Worm (Caenorhabditis elegans) whole organism, young adult: ENCODE data around the gene B0563.7.

Source experiments
- B0019.2 ChIP-seq: fragments of 200-800 bp; sonication (Bioruptor generic); conservative IDR thresholded peaks from 2 replicates; pipeline ENCODE4 v1.3.6; 2022; ENCODE audit warnings: missing genetic modification reagents, missing genetic modification characterization, missing compliant biosample characterization
- B0035.1 ChIP-seq: sonication (generic microtip); optimal IDR thresholded peaks from 2 replicates; lab custom pipeline; 2016; ENCODE audit warnings: missing genetic modification characterization, mild to moderate bottlenecking, missing compliant biosample characterization, missing genotype, missing genetic modification reagents
- D2030.7 ChIP-seq: fragments of 200-800 bp; sonication (Bioruptor generic); IDR thresholded peaks from 2 replicates; pipeline ENCODE4 v1.3.6; 2022; ENCODE audit warnings: missing genetic modification reagents, missing genetic modification characterization, missing compliant biosample characterization
- F33H1.4 ChIP-seq: fragments of 200-800 bp; sonication (Bioruptor generic); IDR thresholded peaks from 2 replicates; pipeline ENCODE4 v1.3.6; 2022; ENCODE audit warnings: missing genetic modification reagents, missing genetic modification characterization, missing compliant biosample characterization
- F52B5.7 ChIP-seq: sonication (generic microtip); optimal IDR thresholded peaks from 2 replicates; lab custom pipeline; 2016; ENCODE audit warnings: mild to moderate bottlenecking, missing genetic modification characterization, missing compliant biosample characterization
- F57A8.1 ChIP-seq: fragments of 200-800 bp; sonication (Bioruptor generic); optimal IDR thresholded peaks from 2 replicates; lab custom pipeline; 2018; ENCODE audit warnings: mild to moderate bottlenecking, missing genetic modification characterization, moderate library complexity, missing compliant biosample characterization
- F57C9.4 ChIP-seq: sonication (generic microtip); optimal IDR thresholded peaks from 2 replicates; lab custom pipeline; 2017; ENCODE audit warnings: mild to moderate bottlenecking, missing genetic modification characterization, missing compliant biosample characterization
- Y79H2A.3 ChIP-seq: fragments of 200-800 bp; sonication (Bioruptor generic); conservative IDR thresholded peaks from 2 replicates; pipeline ENCODE4 v1.3.6; 2022; ENCODE audit warnings: missing genetic modification reagents, missing genetic modification characterization, missing compliant biosample characterization
- aptf-2 ChIP-seq: fragments of 200-800 bp; sonication (Bioruptor generic); conservative IDR thresholded peaks from 2 replicates; pipeline ENCODE4 v1.3.6; 2022; ENCODE audit warnings: missing genetic modification reagents, missing genetic modification characterization, missing compliant biosample characterization
- attf-3 ChIP-seq: fragments of 200-800 bp; sonication (Bioruptor generic); conservative IDR thresholded peaks from 2 replicates; pipeline ENCODE4 v1.3.6; 2022; ENCODE audit warnings: missing genetic modification reagents, missing genetic modification characterization, missing compliant biosample characterization
- bed-2 ChIP-seq: fragments of 200-800 bp; sonication (Bioruptor generic); IDR thresholded peaks from 2 replicates; pipeline ENCODE4 v1.3.6; 2022; ENCODE audit warnings: missing genetic modification reagents, missing genetic modification characterization, missing compliant biosample characterization
- cebp-2 ChIP-seq: fragments of 200-800 bp; sonication (Bioruptor generic); IDR thresholded peaks from 2 replicates; pipeline ENCODE4 v1.3.6; 2022; ENCODE audit warnings: missing genetic modification characterization, missing compliant biosample characterization
- ceh-91 ChIP-seq: fragments of 200-800 bp; sonication (Bioruptor generic); IDR thresholded peaks from 2 replicates; pipeline ENCODE4 v1.3.6; 2022; ENCODE audit warnings: missing genetic modification reagents, missing genetic modification characterization, missing compliant biosample characterization
- chd-7 ChIP-seq: sonication (generic microtip); optimal IDR thresholded peaks from 2 replicates; lab custom pipeline; 2016; ENCODE audit warnings: mild to moderate bottlenecking, missing genetic modification characterization, moderate library complexity, missing compliant biosample characterization
- efl-1 ChIP-seq: fragments of 150-350 bp; optimal IDR thresholded peaks from 2 replicates; lab custom pipeline; 2014; ENCODE audit warnings: missing biosample characterization, missing genetic modification reagents, missing genetic modification characterization
- egrh-3 ChIP-seq: fragments of 200-800 bp; sonication (Bioruptor generic); IDR thresholded peaks from 2 replicates; pipeline ENCODE4 v1.3.6; 2022; ENCODE audit warnings: missing genetic modification reagents, missing genetic modification characterization, missing compliant biosample characterization
- ekl-4 ChIP-seq: fragments of 200-800 bp; sonication (Bioruptor generic); IDR thresholded peaks from 2 replicates; pipeline ENCODE4 v1.3.6; 2022; ENCODE audit warnings: missing genetic modification reagents, missing genetic modification characterization, missing compliant biosample characterization
- fkh-3 ChIP-seq: sonication (generic microtip); optimal IDR thresholded peaks from 2 replicates; lab custom pipeline; 2016; ENCODE audit warnings: mild to moderate bottlenecking, missing genetic modification characterization, missing compliant biosample characterization
- hmg-1.2 ChIP-seq: fragments of 200-800 bp; sonication (Bioruptor generic); IDR thresholded peaks from 2 replicates; pipeline ENCODE4 v1.3.6; 2022; ENCODE audit warnings: missing genetic modification reagents, missing genetic modification characterization, missing compliant biosample characterization
- hsf-1 ChIP-seq: fragments of 200-800 bp; sonication (Bioruptor generic); IDR thresholded peaks from 2 replicates; pipeline ENCODE4 v1.3.6; 2022; ENCODE audit warnings: missing genetic modification reagents, missing genetic modification characterization, missing compliant biosample characterization
- let-607 ChIP-seq, 2 experiments: fragments of 200-800 bp in 1 of 2; sonication (Bioruptor generic) in 1 of 2; sonication (generic microtip) in 1 of 2; optimal IDR thresholded peaks; 2 replicates each; lab custom pipeline; 2016 to 2018; ENCODE audit warnings: mild to moderate bottlenecking in 2 of 2, missing compliant biosample characterization in 2 of 2, missing genetic modification characterization in 2 of 2, moderate library complexity in 2 of 2, missing genotype in 1 of 2
- lin-40 ChIP-seq: sonication (generic microtip); optimal IDR thresholded peaks from 2 replicates; lab custom pipeline; 2016; ENCODE audit warnings: missing genetic modification characterization, mild to moderate bottlenecking, missing compliant biosample characterization, missing genotype, missing genetic modification reagents
- lin-54 ChIP-seq: fragments of 200-800 bp; sonication (Bioruptor generic); optimal IDR thresholded peaks from 2 replicates; lab custom pipeline; 2018; ENCODE audit warnings: mild to moderate bottlenecking, missing genetic modification characterization, missing compliant biosample characterization
- lsl-1 ChIP-seq: fragments of 200-800 bp; sonication (Bioruptor generic); optimal IDR thresholded peaks from 2 replicates; lab custom pipeline; 2018; ENCODE audit warnings: mild to moderate bottlenecking, missing genetic modification characterization, moderate library complexity, missing compliant biosample characterization
- madf-10 ChIP-seq: sonication (generic microtip); optimal IDR thresholded peaks from 2 replicates; lab custom pipeline; 2016; ENCODE audit warnings: mild to moderate bottlenecking, missing genetic modification characterization, missing compliant biosample characterization
- madf-6 ChIP-seq: fragments of 200-800 bp; sonication (Bioruptor generic); IDR thresholded peaks from 2 replicates; pipeline ENCODE4 v1.3.6; 2022; ENCODE audit warnings: missing genetic modification reagents, missing genetic modification characterization, missing compliant biosample characterization
- madf-8 ChIP-seq: fragments of 200-800 bp; sonication (Bioruptor generic); conservative IDR thresholded peaks from 2 replicates; pipeline ENCODE4 v1.3.6; 2022; ENCODE audit warnings: missing genetic modification reagents, missing genetic modification characterization, missing compliant biosample characterization
- mxl-1 ChIP-seq: sonication (generic microtip); optimal IDR thresholded peaks from 2 replicates; lab custom pipeline; 2016; ENCODE audit warnings: missing genetic modification characterization, missing compliant biosample characterization
- nfya-1 ChIP-seq: sonication (generic microtip); optimal IDR thresholded peaks from 2 replicates; lab custom pipeline; 2017; ENCODE audit warnings: antibody characterized with exemption, missing compliant biosample characterization, missing genetic modification characterization, borderline replicate concordance; ENCODE audit not compliant: insufficient read depth
- nhr-179 ChIP-seq: sonication (generic microtip); optimal IDR thresholded peaks from 2 replicates; lab custom pipeline; 2016; ENCODE audit warnings: mild to moderate bottlenecking, missing genetic modification characterization, missing compliant biosample characterization
- rec-8 ChIP-seq, 2 experiments: sonication (generic microtip); optimal IDR thresholded peaks; 2 replicates each; lab custom pipeline; 2016; ENCODE audit warnings: mild to moderate bottlenecking in 2 of 2, missing genetic modification characterization in 2 of 2, missing genetic modification reagents in 2 of 2, missing genotype in 2 of 2, missing biosample characterization in 1 of 2, missing compliant biosample characterization in 1 of 2, moderate library complexity in 1 of 2
- snpc-1.1 ChIP-seq: sonication (generic microtip); optimal IDR thresholded peaks from 2 replicates; lab custom pipeline; 2017; ENCODE audit warnings: missing genetic modification characterization, mild to moderate bottlenecking, missing compliant biosample characterization, antibody characterized with exemption, moderate library complexity, missing genotype, missing genetic modification reagents; ENCODE audit not compliant: insufficient read depth
- snpc-1.3 ChIP-seq: sonication (generic microtip); optimal IDR thresholded peaks from 2 replicates; lab custom pipeline; 2017; ENCODE audit warnings: missing genetic modification characterization, mild to moderate bottlenecking, missing compliant biosample characterization, antibody characterized with exemption, moderate library complexity, missing genotype, missing genetic modification reagents; ENCODE audit not compliant: insufficient read depth
- snpc-3.4 ChIP-seq: sonication (generic microtip); optimal IDR thresholded peaks from 2 replicates; lab custom pipeline; 2017; ENCODE audit warnings: missing genetic modification characterization, mild to moderate bottlenecking, missing compliant biosample characterization, antibody characterized with exemption, moderate library complexity, missing genotype, missing genetic modification reagents
- somi-1 ChIP-seq: fragments of 200-800 bp; sonication (Bioruptor generic); optimal IDR thresholded peaks from 2 replicates; lab custom pipeline; 2018; ENCODE audit warnings: mild to moderate bottlenecking, missing genetic modification characterization, missing compliant biosample characterization
- sptf-2 ChIP-seq: fragments of 200-800 bp; sonication (Bioruptor generic); optimal IDR thresholded peaks from 2 replicates; lab custom pipeline; 2018; ENCODE audit warnings: mild to moderate bottlenecking, missing genetic modification characterization, missing compliant biosample characterization
- xnd-1 ChIP-seq: sonication (generic microtip); optimal IDR thresholded peaks from 2 replicates; lab custom pipeline; 2016; ENCODE audit warnings: missing genotype, missing genetic modification reagents, missing genetic modification characterization, missing compliant biosample characterization
- ztf-18 ChIP-seq: sonication (generic microtip); optimal IDR thresholded peaks from 2 replicates; lab custom pipeline; 2016; ENCODE audit warnings: missing genotype, mild to moderate bottlenecking, missing genetic modification characterization, missing compliant biosample characterization
- ztf-25 ChIP-seq: fragments of 200-800 bp; sonication (Bioruptor generic); IDR thresholded peaks from 2 replicates; pipeline ENCODE4 v1.3.6; 2022; ENCODE audit warnings: missing genetic modification reagents, missing genetic modification characterization, missing compliant biosample characterization
- ztf-26 ChIP-seq: sonication (generic microtip); optimal IDR thresholded peaks from 2 replicates; lab custom pipeline; 2017; ENCODE audit warnings: missing genetic modification characterization, missing compliant biosample characterization
- ztf-28 ChIP-seq: fragments of 200-800 bp; sonication (Bioruptor generic); IDR thresholded peaks from 2 replicates; pipeline ENCODE4 v1.3.6; 2022; ENCODE audit warnings: missing genetic modification reagents, missing genetic modification characterization, missing compliant biosample characterization

B0563.7 gene

DNA sequence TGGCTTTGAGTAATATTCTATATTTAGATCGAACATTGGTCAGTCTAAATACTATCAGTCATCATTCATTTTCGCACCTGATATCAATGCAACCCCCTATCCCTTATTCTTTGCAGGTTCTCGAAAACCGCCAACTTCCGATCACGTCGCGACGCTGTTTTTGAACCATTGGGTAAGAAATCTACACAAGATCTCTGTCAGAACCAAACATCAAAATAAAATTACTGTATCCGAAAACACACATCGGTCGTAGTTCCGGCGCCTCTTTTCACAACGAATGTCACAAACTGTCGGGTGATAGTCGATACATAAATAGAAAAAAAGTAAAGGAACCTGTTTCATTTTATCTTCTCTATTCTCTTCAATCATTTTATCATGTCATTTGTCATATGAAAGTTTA is 7.2 kb downstream of the B0563.7 start:
- TF ChIP-seq ztf-26 (tag; lab: Kevin White, UChicago) (peak; percentile 70), chd-7 (peak; percentile 15), lin-40 (tag; lab: Kevin White, UChicago) (peak; percentile 64), nhr-179 (tag; lab: Kevin White, UChicago) (no peak), Y79H2A.3 (GFP tag; lab: Robert Waterston, UW) (no peak), somi-1 (peak; percentile 61), snpc-1.1 (tag; lab: Kevin White, UChicago) (no peak)

DNA sequence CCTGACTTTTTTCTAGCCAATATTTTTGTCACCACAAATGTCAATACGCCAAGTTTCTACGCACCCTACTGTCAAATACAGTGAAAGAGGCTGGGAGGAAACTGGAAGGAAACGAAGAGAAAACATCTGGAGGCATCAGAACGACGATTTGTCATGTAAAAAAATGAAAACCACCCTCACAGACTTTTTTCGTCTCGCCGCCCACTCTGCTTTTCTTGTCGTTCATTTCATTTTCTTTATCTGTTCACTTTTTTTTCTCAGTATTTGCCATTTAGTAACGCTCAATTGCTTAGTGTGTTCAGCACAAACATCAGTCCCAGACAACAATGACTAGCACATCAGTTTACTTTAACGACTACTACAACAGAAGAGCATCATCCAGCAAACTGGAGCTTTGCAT is 8.3 kb downstream of the B0563.7 start, which contains the start of gene B0563.5:
B0563.5 (plus strand) TSS at position 301 of the 400 bp plus-strand sequence.
- TF ChIP-seq lsl-1 (GFP tag; lab: Kevin White, UChicago), result no peak
- TF ChIP-seq snpc-3.4 (tag; lab: Kevin White, UChicago), result no peak
- TF ChIP-seq F33H1.4 (GFP tag; lab: Robert Waterston, UW), result no peak
- TF ChIP-seq B0019.2 (GFP tag; lab: Robert Waterston, UW), result no peak

DNA sequence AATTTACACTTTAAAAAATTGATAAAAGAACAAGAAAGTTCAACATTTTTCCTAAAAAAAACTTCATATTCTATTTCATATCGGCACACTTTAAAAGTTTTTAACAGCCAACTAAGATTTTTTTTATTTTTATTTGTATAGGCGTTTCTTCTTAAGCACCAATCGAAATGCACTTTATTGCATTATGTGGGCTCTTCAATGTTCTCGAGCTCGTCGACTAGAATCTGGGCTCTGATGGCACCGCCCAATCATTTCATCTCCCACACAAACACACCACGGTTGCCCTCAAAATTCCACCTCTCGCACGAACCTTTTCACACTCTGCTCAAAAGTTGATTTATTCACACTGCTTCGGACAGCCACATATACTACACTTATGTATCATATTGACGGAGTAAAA is 16.7 kb downstream of the B0563.7 start, which contains the start of gene B0563.6:
B0563.6 (plus strand) TSS at position 301 of the 400 bp plus-strand sequence.
- TF ChIP-seq rec-8 (tag; optimal IDR thresholded peaks at IDR 0.05; lab: Kevin White, UChicago) (no peak), F57C9.4 (tag; lab: Kevin White, UChicago) (no peak), B0035.1 (tag; lab: Kevin White, UChicago) (no peak), mxl-1 (tag; lab: Kevin White, UChicago) (no peak), D2030.7 (GFP tag; lab: Robert Waterston, UW) (no peak)

DNA sequence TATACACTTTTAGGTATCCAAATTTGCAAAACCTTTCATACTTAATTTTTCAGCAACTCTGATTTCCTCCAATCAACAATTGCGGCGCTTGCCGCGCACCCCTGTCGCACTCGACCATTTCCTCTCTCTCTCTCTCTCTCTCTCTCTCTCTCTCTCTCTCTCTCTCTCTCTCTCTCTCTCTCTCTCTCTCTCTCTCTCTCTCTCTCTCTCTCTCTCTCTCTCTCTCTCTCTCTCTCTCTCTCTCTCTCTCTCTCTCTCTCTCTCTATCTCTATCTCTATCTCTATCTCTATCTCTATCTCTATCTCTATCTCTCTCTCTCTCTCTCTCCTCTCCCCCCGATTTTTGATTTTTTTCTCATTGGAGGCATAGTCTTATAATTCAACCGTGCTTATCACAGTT is 35.4 kb downstream of the B0563.7 start:
- TF ChIP-seq ztf-26 (tag; lab: Kevin White, UChicago) (peak; percentile 8), egrh-3 (GFP tag; lab: Robert Waterston, UW) (peak; percentile 62), hmg-1.2 (GFP tag; lab: Robert Waterston, UW) (peak; percentile 11; the same call in 1 of the 2 replicates)
- TF ChIP-seq, all 124 proteins: peak for 3; not testable (repeated sequence) for 121

DNA sequence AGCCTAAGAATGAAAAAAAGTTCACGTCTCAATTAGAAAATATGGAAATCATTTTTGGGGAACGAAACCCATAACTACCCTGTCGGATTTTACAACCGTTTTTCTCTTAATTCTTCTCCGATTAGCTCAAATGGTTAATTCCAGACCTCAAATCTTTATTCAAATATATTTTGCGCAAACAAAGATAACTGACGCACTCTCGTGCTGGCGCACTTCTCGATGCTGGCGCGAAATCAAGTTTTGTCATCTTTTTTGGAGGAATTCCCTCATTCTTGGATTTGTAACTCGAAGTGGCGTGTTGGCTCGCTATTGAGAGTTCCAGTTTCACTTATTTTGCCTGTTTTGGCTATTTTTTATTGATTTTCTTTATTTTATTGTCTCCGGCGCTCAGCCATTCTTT is 36.6 kb downstream of the B0563.7 start:
- peak; percentile 85 for TF ChIP-seq ztf-18
- TF ChIP-seq ztf-28 (GFP tag; lab: Robert Waterston, UW), result no peak
- TF ChIP-seq nhr-179 (tag; lab: Kevin White, UChicago), result no peak
- no peak for TF ChIP-seq F52B5.7 (tag; lab: Kevin White, UChicago)
- TF ChIP-seq fkh-3, result no peak
- TF ChIP-seq nfya-1 (tag; lab: Kevin White, UChicago), result no peak
- no peak for TF ChIP-seq snpc-1.3 (tag; lab: Kevin White, UChicago)
- peak; percentile 66; the same call in 1 of the 2 replicates for TF ChIP-seq madf-6 (GFP tag; lab: Robert Waterston, UW)
- TF ChIP-seq efl-1 (GFP tag; lab: Kevin White, UChicago), result peak; percentile 45
- no peak for TF ChIP-seq madf-10 (tag; lab: Kevin White, UChicago)
- TF ChIP-seq let-607 (tag; optimal IDR thresholded peaks at IDR 0.05; lab: Kevin White, UChicago), result no peak
- TF ChIP-seq hsf-1 (GFP tag; lab: Robert Waterston, UW), result no peak
- TF ChIP-seq lin-54 (GFP tag; lab: Kevin White, UChicago), result no peak
- TF ChIP-seq aptf-2 (GFP tag; lab: Robert Waterston, UW), result no peak
- no peak for TF ChIP-seq F57A8.1 (GFP tag; lab: Kevin White, UChicago)
- no peak for TF ChIP-seq ceh-91 (GFP tag; lab: Robert Waterston, UW)
- no peak for TF ChIP-seq cebp-2 (GFP tag; lab: Robert Waterston, UW)
- TF ChIP-seq xnd-1 (tag; lab: Kevin White, UChicago), result no peak
- TF ChIP-seq attf-3, result no peak
- no peak for TF ChIP-seq ekl-4 (GFP tag; lab: Robert Waterston, UW)
- TF ChIP-seq madf-8, result peak; percentile 28; the same call in 1 of the 2 replicates
- TF ChIP-seq ztf-25 (GFP tag; lab: Robert Waterston, UW), result no peak
- TF ChIP-seq bed-2 (GFP tag; lab: Robert Waterston, UW), result no peak
- no peak for TF ChIP-seq sptf-2
